Fruit fly (Drosophila melanogaster) whole organism, pupa: ENCODE data around the gene CG40198.
A peak's percentile ranks its signal among the peaks of the same experiment; 100 is the strongest.

ENCODE experiments used
- CG13204 ChIP-seq: fragments of 200-800 bp; sonication (Bioruptor generic); optimal IDR thresholded peaks from 2 replicates; lab custom pipeline; 2018; ENCODE audit warnings: missing biosample characterization, mild to moderate bottlenecking, missing genetic modification characterization, moderate library complexity
- CG15710 ChIP-seq: fragments of 200-800 bp; sonication (Bioruptor generic); optimal IDR thresholded peaks from 2 replicates; lab custom pipeline; 2018; ENCODE audit warnings: missing biosample characterization, mild to moderate bottlenecking, missing genetic modification characterization, moderate library complexity
- CG17806 ChIP-seq: fragments of 200-800 bp; sonication (Bioruptor generic); optimal IDR thresholded peaks from 2 replicates; lab custom pipeline; 2018; ENCODE audit warnings: missing biosample characterization, mild to moderate bottlenecking, missing genetic modification characterization, moderate library complexity
- CG32121 ChIP-seq: fragments of 200-800 bp; sonication (Bioruptor generic); IDR thresholded peaks from 2 replicates; pipeline ENCODE4 v1.3.6; 2022; ENCODE audit warnings: missing biosample characterization, missing genetic modification characterization
- CG34367 ChIP-seq: fragments of 200-800 bp; sonication (Bioruptor generic); optimal IDR thresholded peaks from 2 replicates; lab custom pipeline; 2018; ENCODE audit warnings: missing biosample characterization, mild to moderate bottlenecking, missing genetic modification characterization
- CG4496 ChIP-seq: fragments of 200-800 bp; sonication (Bioruptor generic); IDR thresholded peaks from 3 replicates; pipeline ENCODE4 v1.3.6; 2022; ENCODE audit warnings: missing biosample characterization, missing genetic modification characterization
- CG8301 ChIP-seq: fragments of 200-800 bp; sonication (Bioruptor generic); optimal IDR thresholded peaks from 2 replicates; lab custom pipeline; 2018; ENCODE audit warnings: missing biosample characterization, mild to moderate bottlenecking, missing genetic modification characterization
- EcR ChIP-seq: fragments of 200-800 bp; sonication (Bioruptor generic); optimal IDR thresholded peaks from 3 replicates; lab custom pipeline; 2019; ENCODE audit warnings: missing biosample characterization, missing genetic modification characterization, mild to moderate bottlenecking, moderate library complexity, missing genetic modification reagents
- Ets98B ChIP-seq: fragments of 200-800 bp; sonication (Bioruptor generic); IDR thresholded peaks from 2 replicates; pipeline ENCODE4 v1.3.6; 2022; ENCODE audit warnings: missing biosample characterization, missing genetic modification characterization
- Pif1A ChIP-seq: fragments of 200-800 bp; sonication (Bioruptor generic); optimal IDR thresholded peaks from 3 replicates; lab custom pipeline; 2016; ENCODE audit warnings: missing biosample characterization, missing genetic modification characterization
- fd96Ca ChIP-seq: fragments of 200-800 bp; sonication (Bioruptor generic); IDR thresholded peaks from 3 replicates; pipeline ENCODE4 v1.3.6; 2022; ENCODE audit warnings: missing biosample characterization, missing genetic modification characterization
- rn ChIP-seq: fragments of 200-800 bp; sonication (Bioruptor generic); IDR thresholded peaks from 2 replicates; pipeline ENCODE4 v1.3.6; 2022; ENCODE audit warnings: missing biosample characterization, missing genetic modification characterization

dm6 chr3R:4186820-4187540, 24.9 kb upstream of the CG40198 start:
- TF ChIP-seq CG15710 (tag; lab: Kevin White, UChicago) (peak; percentile 4), EcR (GFP tag; lab: Kevin White, UChicago) (peak; percentile 65), Ets98B (no peak), CG17806 (tag; lab: Kevin White, UChicago) (no peak), CG32121 (GFP tag; lab: Robert Waterston, UW) (no peak), CG34367 (tag; lab: Kevin White, UChicago) (no peak), CG8301 (no peak), fd96Ca (GFP tag; lab: Robert Waterston, UW) (no peak), CG13204 (GFP tag; lab: Kevin White, UChicago) (no peak), Pif1A (GFP tag; lab: Kevin White, UChicago) (no peak), CG4496 (GFP tag; lab: Robert Waterston, UW) (no peak; the same call in 2 of the 3 replicates), rn (GFP tag; lab: Robert Waterston, UW) (no peak)
